Fruit fly (Drosophila melanogaster): ENCODE data around the gene CG43208.

The CG43208 gene

dm6 chr3R:13303126-13303525, at the start of gene CG43208:
CG43208 (plus strand) TSS chr3R:13303426.
- no peak for TF ChIP-seq noc (tag; optimal IDR thresholded peaks at IDR 0.05)

DNA sequence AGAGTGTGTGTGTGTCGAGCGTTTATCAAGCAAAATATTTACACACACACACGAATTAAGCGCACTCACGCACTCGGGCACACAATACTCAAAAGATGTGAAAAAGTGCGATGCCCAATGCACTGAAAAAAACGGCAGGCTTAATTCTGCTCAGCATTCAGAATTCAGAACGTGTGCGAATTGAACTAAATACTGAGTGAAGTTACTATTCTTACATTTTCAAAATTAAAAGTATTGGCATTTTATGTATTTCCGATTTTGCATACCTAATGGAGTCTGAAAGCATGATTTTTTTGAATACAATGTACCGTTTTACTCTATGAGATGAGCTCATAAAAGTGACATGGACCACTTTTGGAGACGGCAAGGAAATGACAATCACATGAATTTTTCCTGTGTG, 46.1 kb upstream of the CG43208 start:
- TF ChIP-seq noc (tag; optimal IDR thresholded peaks at IDR 0.05): no peak

DNA sequence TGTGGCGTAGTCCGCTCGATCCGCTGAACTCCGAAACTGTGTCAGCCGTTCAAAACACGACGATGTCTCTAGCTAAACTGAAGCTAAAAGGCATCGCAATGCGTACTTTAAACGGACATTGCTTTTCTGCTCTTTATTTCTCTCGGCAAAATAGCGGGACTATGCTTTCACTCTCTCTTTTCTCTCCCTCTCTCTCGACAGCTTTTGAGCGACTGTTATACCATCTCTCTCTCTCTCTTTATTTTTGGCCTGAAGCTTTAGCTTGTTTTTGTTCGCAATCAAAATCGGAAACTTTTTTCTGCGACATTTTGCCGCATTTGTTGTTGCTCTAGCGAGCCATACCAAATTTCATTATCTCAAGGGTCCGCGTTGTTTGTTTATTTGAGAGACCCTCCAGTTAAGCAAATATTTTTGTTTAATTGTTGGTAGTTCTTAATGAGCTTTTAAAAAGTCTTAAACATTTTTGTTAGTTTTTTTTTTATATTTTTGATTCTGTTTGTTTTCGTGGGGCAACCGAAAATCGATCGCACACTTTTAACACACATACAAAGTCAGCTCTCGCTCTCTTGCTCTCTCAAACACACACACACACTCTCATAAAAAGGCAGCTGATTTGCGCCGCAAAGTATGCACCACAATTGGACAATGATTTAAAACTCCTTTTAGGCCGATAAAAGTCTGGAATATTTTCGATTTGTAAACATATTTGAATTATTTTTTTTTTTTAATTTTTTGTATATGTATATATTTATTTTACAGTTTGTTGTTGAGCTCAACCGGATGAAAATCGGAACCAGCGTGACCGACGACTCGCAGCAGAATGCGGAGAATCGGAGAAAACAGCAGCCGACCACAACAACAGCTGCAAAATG, 44.3 kb upstream of the CG43208 start, which contains the start of gene Ace:
Ace (minus strand) TSS at position 822 of the 872 bp plus-strand sequence.
- no peak for TF ChIP-seq noc (tag; optimal IDR thresholded peaks at IDR 0.05)

- TF ChIP-seq noc (tag; optimal IDR thresholded peaks at IDR 0.05): no peak
Measured at dm6 chr3R:13260114-13260673, 43.0 kb upstream of the CG43208 start, which contains the start of gene CG11686. CG11686 (plus strand) TSS chr3R:13260356.

DNA sequence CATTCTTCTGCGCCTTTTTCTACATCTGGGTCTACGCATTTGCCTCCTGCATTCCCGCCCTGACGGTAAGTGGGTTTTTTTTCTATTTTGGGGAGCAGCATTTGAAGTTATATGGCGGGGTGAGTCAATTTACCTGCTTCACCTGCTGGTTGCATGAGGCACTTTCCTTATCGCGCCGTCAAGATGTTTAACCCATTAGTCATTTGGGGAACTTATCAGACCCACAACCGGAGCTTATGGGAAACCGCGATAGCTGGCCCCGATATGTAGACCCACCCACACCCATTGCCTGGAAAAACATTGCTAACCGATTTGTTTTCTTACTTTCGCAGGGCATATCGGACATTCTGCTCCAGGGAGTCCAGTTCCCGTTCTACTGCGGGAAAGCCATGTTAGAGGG, 41.5 kb upstream of the CG43208 start:
- TF ChIP-seq noc (tag; optimal IDR thresholded peaks at IDR 0.05): no peak

DNA sequence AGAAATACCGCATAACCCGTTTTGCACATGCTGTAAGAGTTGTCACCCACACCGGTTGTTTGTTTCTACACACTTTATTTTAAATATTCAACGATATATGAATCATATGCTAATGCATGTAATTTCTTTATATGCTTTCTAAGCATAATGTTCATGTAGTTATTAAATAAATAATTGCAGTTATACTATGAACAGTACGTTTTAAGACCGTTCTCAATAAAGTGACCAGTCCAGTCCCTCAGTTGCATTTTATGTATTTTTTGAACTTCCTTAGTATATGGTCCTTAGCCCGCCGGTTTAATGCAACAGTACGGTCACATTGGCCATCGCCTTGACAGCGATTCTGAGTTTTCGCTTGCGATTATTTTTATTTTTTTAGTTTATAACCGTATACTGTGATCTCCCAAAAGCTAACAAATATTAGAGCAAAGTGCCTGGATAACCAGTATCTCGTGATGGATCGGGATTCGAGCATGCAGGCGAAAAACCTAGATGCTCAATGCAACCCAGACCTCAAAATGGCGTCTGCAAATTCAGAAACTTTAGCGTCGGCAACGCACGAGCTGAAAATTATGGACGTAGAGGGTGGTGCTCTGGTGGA, 39.1 kb upstream of the CG43208 start, which contains the start of gene Ravus:
Ravus (minus strand) TSS at position 1 of the 601 bp plus-strand sequence.
- TF ChIP-seq noc (tag; optimal IDR thresholded peaks at IDR 0.05): peak; percentile 72

DNA sequence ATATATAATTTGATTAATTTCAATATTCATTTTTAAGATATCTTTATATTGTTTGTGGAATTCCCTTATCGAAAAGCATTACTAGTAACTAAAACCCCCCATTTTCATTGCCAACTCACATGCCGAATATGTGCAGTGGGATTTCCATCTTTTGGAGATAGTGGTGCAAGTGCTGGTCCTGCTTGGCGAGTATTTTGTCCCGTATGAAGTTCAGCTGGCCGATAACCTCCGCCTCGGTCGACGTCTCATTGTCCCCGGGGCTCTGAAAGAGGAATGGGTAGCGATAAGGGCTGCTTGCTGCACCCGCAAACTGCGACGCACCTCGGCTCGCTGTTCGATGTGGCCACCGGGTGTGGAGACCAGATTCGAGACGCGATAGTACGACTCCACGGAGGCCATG, 32.6 kb upstream of the CG43208 start:
- no peak for TF ChIP-seq noc (tag; optimal IDR thresholded peaks at IDR 0.05)

- TF ChIP-seq noc (tag; optimal IDR thresholded peaks at IDR 0.05): no peak
Measured at dm6 chr3R:13271758-13272157, 31.5 kb upstream of the CG43208 start, which contains the start of gene TBC1D5. TBC1D5 (minus strand) TSS chr3R:13272011.

- no peak for TF ChIP-seq noc (tag; optimal IDR thresholded peaks at IDR 0.05)
Measured at dm6 chr3R:13273462-13273861, 29.8 kb upstream of the CG43208 start.

dm6 chr3R:13274257-13274796, 28.9 kb upstream of the CG43208 start:
- no peak for TF ChIP-seq noc (tag; optimal IDR thresholded peaks at IDR 0.05)

dm6 chr3R:13275473-13275872, 27.8 kb upstream of the CG43208 start:
- no peak for TF ChIP-seq noc (tag; optimal IDR thresholded peaks at IDR 0.05)

DNA sequence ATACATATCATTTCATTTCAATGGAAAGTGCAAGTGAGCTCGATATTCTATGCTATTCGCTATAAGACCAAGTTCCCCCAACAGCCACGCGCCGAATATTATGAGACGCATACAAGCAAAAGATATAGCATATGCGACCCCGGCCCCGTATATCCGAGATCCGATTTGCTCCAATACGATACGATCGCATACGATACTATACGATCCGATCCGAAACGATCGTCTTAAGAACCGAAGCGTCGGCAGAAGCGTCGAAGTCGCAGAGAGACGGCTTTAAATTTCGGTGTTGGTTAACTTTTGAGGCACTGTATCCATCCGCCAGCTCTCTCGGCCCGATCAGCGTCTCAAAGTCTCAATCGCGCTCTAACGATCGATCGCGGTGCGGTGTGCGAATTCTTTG, 23.8 kb upstream of the CG43208 start, which contains the start of gene CG8630:
CG8630 (plus strand) TSS at position 303 of the 400 bp plus-strand sequence.
- no peak for TF ChIP-seq noc (tag; optimal IDR thresholded peaks at IDR 0.05)

DNA sequence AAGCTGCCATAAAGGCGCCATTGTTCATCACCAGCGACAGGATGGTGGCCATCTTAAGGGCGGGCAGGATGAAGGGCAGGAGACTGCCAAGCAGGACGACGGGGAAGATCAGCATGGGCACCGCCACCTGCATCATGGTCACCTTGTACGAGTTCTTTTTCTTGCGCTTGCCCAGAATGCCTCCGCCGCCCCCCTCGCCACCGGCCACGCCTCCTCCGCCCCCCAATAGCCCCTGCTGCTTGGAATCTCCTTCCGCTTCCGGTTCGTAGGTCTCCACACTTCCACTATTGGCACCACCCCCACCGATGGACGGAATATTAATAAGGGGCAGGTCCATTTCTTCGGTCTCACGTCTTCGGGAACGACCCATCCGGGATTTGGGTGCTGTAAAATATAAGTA, 18.1 kb upstream of the CG43208 start:
- TF ChIP-seq noc (tag; optimal IDR thresholded peaks at IDR 0.05): no peak

DNA sequence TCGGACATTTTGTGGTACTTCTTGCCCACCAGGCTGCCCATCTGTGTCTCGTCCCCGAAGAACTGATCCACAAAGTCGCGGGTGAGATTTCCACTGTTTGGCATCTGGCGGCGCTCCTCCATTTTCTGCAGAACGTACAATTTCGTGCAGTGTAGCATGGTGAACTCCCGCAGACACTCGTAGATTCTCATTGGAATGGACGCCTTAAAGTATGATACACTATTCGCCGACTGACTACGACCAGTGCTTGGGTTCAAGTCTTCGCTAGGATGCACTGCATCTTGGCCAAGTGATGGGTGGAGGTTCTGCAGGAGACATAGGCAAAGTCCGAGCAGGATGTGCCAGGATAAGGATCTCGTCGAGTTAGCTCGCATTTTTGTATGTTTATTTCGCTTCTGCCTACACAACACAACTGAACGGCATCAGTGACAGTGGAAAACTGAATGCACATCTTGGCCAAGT, 17.1 kb upstream of the CG43208 start, which contains the start of gene CG15888:
CG15888 (minus strand) TSS at position 412 of the 462 bp plus-strand sequence.
- TF ChIP-seq noc (tag; optimal IDR thresholded peaks at IDR 0.05): no peak

dm6 chr3R:13288763-13289312, 14.4 kb upstream of the CG43208 start, which contains the start of gene apn:
apn (minus strand) TSS chr3R:13288813.
- no peak for TF ChIP-seq noc (tag; optimal IDR thresholded peaks at IDR 0.05)

dm6 chr3R:13290329-13290728, 12.9 kb upstream of the CG43208 start, which contains the start of gene Osi22:
Osi22 (plus strand) TSS chr3R:13290629.
- no peak for TF ChIP-seq noc (tag; optimal IDR thresholded peaks at IDR 0.05)

All from whole organism, larva.